Worm (Caenorhabditis elegans): ENCODE measurements around the gene Y110A2AL.9.

Y110A2AL.9 gene

DNA sequence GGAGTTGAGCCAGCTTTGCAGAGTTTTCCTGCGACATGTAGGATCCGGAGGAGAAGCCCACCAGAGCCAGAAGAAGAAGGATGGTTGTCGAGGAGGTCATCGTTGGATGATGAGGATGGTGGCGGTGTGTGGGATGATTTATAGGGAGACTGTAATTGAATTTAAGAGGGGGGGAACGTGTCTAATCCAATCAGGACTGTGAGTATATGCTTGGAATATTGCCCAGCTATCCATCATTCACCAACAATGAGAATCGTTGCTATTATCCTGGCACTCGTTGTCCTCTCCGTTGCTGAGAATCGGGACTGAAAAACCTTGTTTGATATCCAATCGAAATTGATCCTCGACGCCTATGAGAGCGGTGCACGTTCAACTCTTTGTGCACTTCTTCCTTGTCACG is 40.4 kb downstream of the Y110A2AL.9 start, which contains the start of gene K12H6.5:
Gene K12H6.5, minus strand, starts transcription at position 101 of the 400 bp plus-strand sequence.
- TF ChIP-seq sea-1 (GFP tag; conservative IDR thresholded peaks at IDR 0.05) (no peak), tbx-37 (GFP tag; conservative IDR thresholded peaks at IDR 0.05) (no peak), hmg-4 (GFP tag; optimal IDR thresholded peaks at IDR 0.05) (no peak), ets-7 (tag; optimal IDR thresholded peaks at IDR 0.05) (no peak), flt-1 (GFP tag; IDR thresholded peaks at IDR 0.05) (no peak), F13C5.2 (tag; optimal IDR thresholded peaks at IDR 0.05) (no peak), B0310.2 (tag; optimal IDR thresholded peaks at IDR 0.05) (no peak)

DNA sequence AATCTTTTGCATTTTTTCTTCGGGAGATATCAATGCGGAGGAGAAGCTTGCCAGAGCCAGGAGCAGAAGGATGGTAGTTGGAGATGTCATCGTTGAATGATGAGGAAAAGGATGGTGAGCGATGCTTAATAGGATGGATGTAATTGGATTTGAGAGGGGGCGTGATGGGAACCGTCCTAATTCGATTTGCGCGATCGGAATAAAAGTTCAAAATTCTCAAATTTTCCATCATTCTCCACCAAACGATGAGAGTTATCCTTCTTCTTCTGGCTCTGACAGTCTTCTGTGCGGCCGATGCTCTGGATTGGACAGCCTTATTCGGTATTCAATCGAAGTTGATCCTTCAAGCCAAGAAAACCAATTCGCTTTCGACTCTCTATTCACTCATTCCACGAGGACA is 42.3 kb downstream of the Y110A2AL.9 start, which contains the start of the genes K12H6.4 and K12H6.9:
Gene K12H6.4, minus strand, starts transcription at position 101 of the 400 bp plus-strand sequence.
Gene K12H6.9, plus strand, starts transcription at position 236 of the 400 bp plus-strand sequence.
- TF ChIP-seq flt-1 (GFP tag; IDR thresholded peaks at IDR 0.05) = no peak

DNA sequence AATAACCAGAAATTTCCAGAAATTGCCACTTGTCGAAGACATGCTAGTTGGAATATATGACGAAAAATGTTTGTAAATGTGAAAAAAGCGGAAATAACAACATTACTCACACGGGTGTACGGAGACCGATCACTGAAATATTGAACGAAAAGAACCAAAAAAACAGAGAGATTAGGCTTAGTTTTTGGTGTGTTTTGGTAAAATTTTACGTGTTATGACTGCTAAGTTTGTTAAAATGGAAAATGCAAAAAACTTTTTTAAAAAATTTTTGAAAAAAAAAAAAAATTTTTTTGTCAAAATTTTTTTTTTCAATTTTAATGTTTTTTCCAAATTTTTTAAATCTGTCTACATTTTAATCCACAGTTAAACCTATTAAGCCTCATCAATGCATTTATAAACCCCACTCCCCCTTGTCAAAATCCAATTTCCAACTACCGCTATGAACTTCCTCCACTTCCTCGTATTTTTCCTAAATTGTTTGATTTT is 44.0 kb downstream of the Y110A2AL.9 start, which contains the start of the genes fut-4 and K12H6.10:
Gene fut-4, minus strand, starts transcription at position 101 of the 486 bp plus-strand sequence.
Gene K12H6.10, plus strand, starts transcription at position 436 of the 486 bp plus-strand sequence.
- no peak for TF ChIP-seq B0310.2 (tag; optimal IDR thresholded peaks at IDR 0.05)
- no peak for TF ChIP-seq F13C5.2 (tag; optimal IDR thresholded peaks at IDR 0.05)
- no peak for TF ChIP-seq ceh-13 (GFP tag; optimal IDR thresholded peaks at IDR 0.05)
- TF ChIP-seq hnd-1 (tag; optimal IDR thresholded peaks at IDR 0.05) = no peak
- no peak for TF ChIP-seq aly-1 (tag; optimal IDR thresholded peaks at IDR 0.05)
- TF ChIP-seq hmg-4 (GFP tag; optimal IDR thresholded peaks at IDR 0.05) = no peak
- TF ChIP-seq sea-1 (GFP tag; conservative IDR thresholded peaks at IDR 0.05) = no peak
- TF ChIP-seq tbx-37 (GFP tag; conservative IDR thresholded peaks at IDR 0.05) = no peak
- TF ChIP-seq ama-1 (optimal IDR thresholded peaks at IDR 0.05) = no peak
- no peak for TF ChIP-seq ceh-36 (tag; optimal IDR thresholded peaks at IDR 0.05)

ce11 chrII:2816676-2817075 is 49.8 kb downstream of the Y110A2AL.9 start, which contains the start of gene set-13:
Gene set-13 (plus strand): TSS chrII:2816976.
- TF ChIP-seq hmbx-1 (tag; optimal IDR thresholded peaks at IDR 0.05) (no peak), B0310.2 (tag; optimal IDR thresholded peaks at IDR 0.05) (no peak), flt-1 (GFP tag; IDR thresholded peaks at IDR 0.05) (no peak), pes-1 (GFP tag; IDR thresholded peaks at IDR 0.05) (no peak), hmg-4 (GFP tag; optimal IDR thresholded peaks at IDR 0.05) (no peak), aly-1 (tag; optimal IDR thresholded peaks at IDR 0.05) (no peak), hnd-1 (tag; optimal IDR thresholded peaks at IDR 0.05) (no peak), ceh-13 (GFP tag; optimal IDR thresholded peaks at IDR 0.05) (no peak), tra-4 (tag; optimal IDR thresholded peaks at IDR 0.05) (no peak), ama-1 (optimal IDR thresholded peaks at IDR 0.05) (no peak), sea-1 (GFP tag; conservative IDR thresholded peaks at IDR 0.05) (no peak), tbx-37 (GFP tag; conservative IDR thresholded peaks at IDR 0.05) (no peak), tbx-11 (GFP tag; IDR thresholded peaks at IDR 0.05) (no peak), scrt-1 (GFP tag; IDR thresholded peaks at IDR 0.05) (no peak), ceh-36 (tag; optimal IDR thresholded peaks at IDR 0.05) (no peak), ets-7 (tag; optimal IDR thresholded peaks at IDR 0.05) (no peak), F13C5.2 (tag; optimal IDR thresholded peaks at IDR 0.05) (no peak)
